Fruit fly (Drosophila melanogaster) whole organism, embryonic: ENCODE data around the gene Argk1.
A peak's percentile ranks its signal among the peaks of the same experiment; 100 is the strongest.

Experiments
- Abd-B ChIP-seq: fragments of 200-800 bp; sonication (Bioruptor generic); optimal IDR thresholded peaks from 2 replicates; lab custom pipeline; 2018; ENCODE audit warnings: missing biosample characterization, mild to moderate bottlenecking, missing genetic modification characterization, moderate library complexity
- Aef1 ChIP-seq: fragments of 200-800 bp; sonication (Bioruptor generic); IDR thresholded peaks from 3 replicates; pipeline ENCODE4 v1.3.6; 2022; ENCODE audit warnings: missing biosample characterization, missing genetic modification characterization
- Bdp1 ChIP-seq: fragments of 200-800 bp; sonication (Bioruptor generic); optimal IDR thresholded peaks from 3 replicates; lab custom pipeline; 2016; ENCODE audit warnings: missing biosample characterization, missing genetic modification characterization
- CG10431 ChIP-seq: fragments of 200-800 bp; sonication (Bioruptor generic); optimal IDR thresholded peaks from 3 replicates; lab custom pipeline; 2018; ENCODE audit warnings: missing biosample characterization, mild to moderate bottlenecking, missing genetic modification characterization
- CG13775 ChIP-seq: fragments of 200-800 bp; sonication (Bioruptor generic); optimal IDR thresholded peaks from 3 replicates; lab custom pipeline; 2017; ENCODE audit warnings: missing biosample characterization, mild to moderate bottlenecking, missing genetic modification characterization
- CG1602 ChIP-seq: fragments of 200-800 bp; sonication (Bioruptor generic); optimal IDR thresholded peaks from 3 replicates; lab custom pipeline; 2016; ENCODE audit warnings: missing biosample characterization, missing genetic modification characterization
- CG1792 ChIP-seq: fragments of 200-800 bp; sonication (Bioruptor generic); optimal IDR thresholded peaks from 2 replicates; lab custom pipeline; 2016; ENCODE audit warnings: missing biosample characterization, missing genetic modification characterization
- CG18599 ChIP-seq: fragments of 200-800 bp; sonication (Bioruptor generic); optimal IDR thresholded peaks from 3 replicates; lab custom pipeline; 2017; ENCODE audit warnings: missing biosample characterization, missing genetic modification characterization, mild to moderate bottlenecking, moderate library complexity, missing genetic modification reagents
- CG31224 ChIP-seq: fragments of 200-800 bp; sonication (Bioruptor generic); IDR thresholded peaks from 2 replicates; pipeline ENCODE4 v1.3.6; 2022; ENCODE audit warnings: missing biosample characterization, missing genetic modification characterization
- CG3726 ChIP-seq: fragments of 200-800 bp; sonication (Bioruptor generic); IDR thresholded peaks from 3 replicates; pipeline ENCODE4, ENCODE4 v1.3.6; 2022; ENCODE audit warnings: missing biosample characterization, missing genetic modification characterization
- CG7745 ChIP-seq: fragments of 200-800 bp; sonication (Bioruptor generic); optimal IDR thresholded peaks from 2 replicates; lab custom pipeline; 2018; ENCODE audit warnings: missing biosample characterization, mild to moderate bottlenecking, missing genetic modification characterization, moderate library complexity
- CG7786 ChIP-seq: fragments of 200-800 bp; sonication (Bioruptor generic); optimal IDR thresholded peaks from 2 replicates; lab custom pipeline; 2016; ENCODE audit warnings: missing biosample characterization, missing genetic modification characterization
- CG8388 ChIP-seq: fragments of 200-800 bp; sonication (Bioruptor generic); optimal IDR thresholded peaks from 2 replicates; lab custom pipeline; 2019; ENCODE audit warnings: missing biosample characterization, mild to moderate bottlenecking, missing genetic modification characterization, moderate library complexity
- CG8478 ChIP-seq: fragments of >200 bp; optimal IDR thresholded peaks from 2 replicates; lab custom pipeline; 2018
- CG8924 ChIP-seq: fragments of 200-800 bp; optimal IDR thresholded peaks from 3 replicates; lab custom pipeline; 2019; ENCODE audit warnings: missing biosample characterization, mild to moderate bottlenecking, missing genetic modification characterization, moderate library complexity
- CG9437 ChIP-seq: fragments of 200-800 bp; sonication (Bioruptor generic); optimal IDR thresholded peaks from 2 replicates; lab custom pipeline; 2018; ENCODE audit warnings: missing biosample characterization, mild to moderate bottlenecking, missing genetic modification characterization
- CG9609 ChIP-seq: fragments of 200-800 bp; sonication (Bioruptor generic); optimal IDR thresholded peaks from 3 replicates; lab custom pipeline; 2016; ENCODE audit warnings: missing biosample characterization, missing genetic modification characterization
- CrebB ChIP-seq: fragments of 200-800 bp; sonication (Bioruptor generic); optimal IDR thresholded peaks from 3 replicates; lab custom pipeline; 2018; ENCODE audit warnings: missing biosample characterization, mild to moderate bottlenecking, missing genetic modification characterization
- Dip2 ChIP-seq: fragments of 200-800 bp; sonication (Bioruptor generic); IDR thresholded peaks from 2 replicates; pipeline ENCODE4 v1.3.6; 2022; ENCODE audit warnings: missing biosample characterization, missing genetic modification characterization
- Doc3 ChIP-seq: fragments of 200-800 bp; sonication (Bioruptor generic); IDR thresholded peaks from 3 replicates; pipeline ENCODE4 v1.3.6; 2022; ENCODE audit warnings: missing biosample characterization, missing genetic modification characterization; ENCODE audit not compliant: partially characterized antibody
- Dref ChIP-seq: fragments of 200-800 bp; sonication (Bioruptor generic); IDR thresholded peaks from 2 replicates; pipeline ENCODE4 v1.3.6; 2022; ENCODE audit warnings: missing biosample characterization, missing genetic modification characterization
- E2f1 ChIP-seq: fragments of 200-800 bp; sonication (Bioruptor generic); IDR thresholded peaks from 2 replicates; pipeline ENCODE4 v1.3.6; 2022; ENCODE audit warnings: missing biosample characterization, missing genetic modification characterization
- Gug ChIP-seq: fragments of 200-800 bp; sonication (Bioruptor generic); IDR thresholded peaks from 4 replicates; pipeline ENCODE4 v1.3.6; 2022; ENCODE audit warnings: missing biosample characterization, missing genetic modification characterization
- HLH3B ChIP-seq: fragments of 200-800 bp; sonication (Bioruptor generic); IDR thresholded peaks from 2 replicates; pipeline ENCODE4 v1.3.6; 2022; ENCODE audit warnings: missing biosample characterization, missing genetic modification characterization
- Hmr ChIP-seq: fragments of 200-800 bp; sonication (Bioruptor generic); optimal IDR thresholded peaks from 3 replicates; lab custom pipeline; 2017; ENCODE audit warnings: mild to moderate bottlenecking, missing biosample characterization, missing genetic modification reagents, missing genetic modification characterization
- Hr3 ChIP-seq: fragments of 200-800 bp; sonication (Bioruptor generic); optimal IDR thresholded peaks from 3 replicates; lab custom pipeline; 2016; ENCODE audit warnings: missing biosample characterization, missing genetic modification characterization
- MESR4 ChIP-seq: fragments of 200-800 bp; sonication (Bioruptor generic); optimal IDR thresholded peaks from 2 replicates; lab custom pipeline; 2018; ENCODE audit warnings: missing biosample characterization, mild to moderate bottlenecking, missing genetic modification characterization, moderate library complexity
- Mad ChIP-seq: fragments of 200-800 bp; sonication (Bioruptor generic); optimal IDR thresholded peaks from 2 replicates; lab custom pipeline; 2016; ENCODE audit warnings: missing biosample characterization, missing genetic modification characterization
- NC2β ChIP-seq: fragments of 200-800 bp; sonication (Bioruptor generic); optimal IDR thresholded peaks from 2 replicates; lab custom pipeline; 2016; ENCODE audit warnings: missing biosample characterization, missing genetic modification characterization
- Nf-YC ChIP-seq: fragments of 200-800 bp; optimal IDR thresholded peaks from 3 replicates; lab custom pipeline; 2019; ENCODE audit warnings: missing biosample characterization, mild to moderate bottlenecking, missing genetic modification characterization, moderate library complexity
- Spps ChIP-seq: fragments of 200-800 bp; sonication (Bioruptor generic); optimal IDR thresholded peaks from 2 replicates; lab custom pipeline; 2018; ENCODE audit warnings: missing biosample characterization, mild to moderate bottlenecking, missing genetic modification characterization
- Ssrp ChIP-seq: fragments of 200-800 bp; sonication (Bioruptor generic); optimal IDR thresholded peaks from 2 replicates; lab custom pipeline; 2018; ENCODE audit warnings: missing biosample characterization, mild to moderate bottlenecking, missing genetic modification characterization, moderate library complexity
- Stat92E ChIP-seq, 3 experiments: fragments of >200 bp in 2 of 3; fragments of 200-800 bp in 1 of 3; sonication (Bioruptor generic) in 1 of 3; optimal IDR thresholded peaks; 2 replicates each; lab custom pipeline; 2017 to 2019; ENCODE audit warnings: missing biosample characterization in 3 of 3, missing genetic modification characterization in 3 of 3, mild to moderate bottlenecking in 1 of 3, moderate library complexity in 1 of 3
- ase ChIP-seq: fragments of 200-800 bp; sonication (Bioruptor generic); IDR thresholded peaks from 3 replicates; pipeline ENCODE4 v1.3.6; 2022; ENCODE audit warnings: missing biosample characterization, missing genetic modification characterization
- bbx ChIP-seq: fragments of 200-800 bp; sonication (Bioruptor generic); IDR thresholded peaks from 2 replicates; pipeline ENCODE4 v1.3.6; 2022; ENCODE audit warnings: missing biosample characterization, missing genetic modification characterization; ENCODE audit not compliant: partially characterized antibody
- dimm ChIP-seq: fragments of 200-800 bp; sonication (Bioruptor generic); IDR thresholded peaks from 2 replicates; pipeline ENCODE4 v1.3.6; 2022; ENCODE audit warnings: missing biosample characterization, missing genetic modification characterization
- fru ChIP-seq: fragments of >200 bp; optimal IDR thresholded peaks from 2 replicates; lab custom pipeline; 2017
- grau ChIP-seq: fragments of 200-800 bp; optimal IDR thresholded peaks from 3 replicates; lab custom pipeline; 2019; ENCODE audit warnings: missing biosample characterization, mild to moderate bottlenecking, missing genetic modification characterization, moderate library complexity
- grn ChIP-seq: fragments of 200-800 bp; sonication (Bioruptor generic); optimal IDR thresholded peaks from 3 replicates; lab custom pipeline; 2017; ENCODE audit warnings: missing biosample characterization, missing genetic modification characterization
- hkb ChIP-seq, 2 experiments: fragments of 200-800 bp in 1 of 2; fragments of >200 bp in 1 of 2; sonication (Bioruptor generic) in 1 of 2; IDR thresholded peaks in 1 of 2; optimal IDR thresholded peaks in 1 of 2; 2 replicates each; pipeline versions ENCODE4 v1.3.6 to Lab custom; 2017 to 2022; ENCODE audit warnings: missing biosample characterization in 1 of 2, missing genetic modification characterization in 1 of 2
- klu ChIP-seq: fragments of 200-800 bp; sonication (Bioruptor generic); IDR thresholded peaks from 2 replicates; pipeline ENCODE4 v1.3.6; 2022; ENCODE audit warnings: missing biosample characterization, missing genetic modification characterization
- lab ChIP-seq: fragments of 200-800 bp; sonication (Bioruptor generic); optimal IDR thresholded peaks from 3 replicates; lab custom pipeline; 2017; ENCODE audit warnings: missing biosample characterization, missing genetic modification characterization, mild to moderate bottlenecking, moderate library complexity, missing genetic modification reagents
- odd ChIP-seq: fragments of 200-800 bp; sonication (Bioruptor generic); optimal IDR thresholded peaks from 2 replicates; lab custom pipeline; 2017; ENCODE audit warnings: missing biosample characterization, mild to moderate bottlenecking, missing genetic modification characterization
- peb ChIP-seq: fragments of 200-800 bp; sonication (Bioruptor generic); IDR thresholded peaks from 2 replicates; pipeline ENCODE4 v1.3.6; 2022; ENCODE audit warnings: missing biosample characterization, missing genetic modification characterization
- stc ChIP-seq: fragments of 200-800 bp; sonication (Bioruptor generic); IDR thresholded peaks from 2 replicates; pipeline ENCODE4 v1.3.6; 2022; ENCODE audit warnings: missing biosample characterization, missing genetic modification characterization
- tll ChIP-seq, 2 experiments: fragments of 200-800 bp in 1 of 2; fragments of >200 bp in 1 of 2; sonication (Bioruptor generic) in 1 of 2; optimal IDR thresholded peaks; 2 replicates each; lab custom pipeline; 2017 to 2019; ENCODE audit warnings: missing biosample characterization in 2 of 2, missing genetic modification characterization in 2 of 2, mild to moderate bottlenecking in 1 of 2, moderate library complexity in 1 of 2
- ttk ChIP-seq: fragments of 200-800 bp; sonication (Bioruptor generic); IDR thresholded peaks from 2 replicates; pipeline ENCODE4 v2.1.2; 2022; ENCODE audit warnings: missing biosample characterization, missing genetic modification characterization
- vnd ChIP-seq: fragments of 200-800 bp; sonication (Bioruptor generic); IDR thresholded peaks from 3 replicates; pipeline ENCODE4 v1.3.6; 2022; ENCODE audit warnings: missing biosample characterization, missing genetic modification characterization; ENCODE audit not compliant: partially characterized antibody
- wek ChIP-seq: fragments of 200-800 bp; sonication (Bioruptor generic); optimal IDR thresholded peaks from 3 replicates; lab custom pipeline; 2018; ENCODE audit warnings: missing biosample characterization, mild to moderate bottlenecking, missing genetic modification characterization, moderate library complexity
- zen ChIP-seq: fragments of 200-800 bp; sonication (Bioruptor generic); optimal IDR thresholded peaks from 3 replicates; lab custom pipeline; 2018; ENCODE audit warnings: missing biosample characterization, mild to moderate bottlenecking, missing genetic modification characterization, moderate library complexity
- zfh1 ChIP-seq: fragments of 200-800 bp; sonication (Bioruptor generic); IDR thresholded peaks from 3 replicates; pipeline ENCODE4 v1.3.6; 2022; ENCODE audit warnings: missing biosample characterization, missing genetic modification characterization

Gene Argk1

dm6 chr3L:9023627-9024026, 42.2 kb downstream of the Argk1 start (continued):
- peak; percentile 7 for TF ChIP-seq MESR4 (GFP tag; lab: Kevin White, UChicago)
- peak; percentile 58 for TF ChIP-seq CG9609 (GFP tag; lab: Kevin White, UChicago)
- no peak for TF ChIP-seq dimm (GFP tag; lab: Robert Waterston, UW)
- peak; percentile 57 for TF ChIP-seq E2f1 (GFP tag; lab: Robert Waterston, UW)
- TF ChIP-seq zen (tag; lab: Kevin White, UChicago) = peak; percentile 90
- peak; percentile 65 for TF ChIP-seq Spps (tag; lab: Kevin White, UChicago)
- no peak for TF ChIP-seq Dip2
- peak; percentile 52 for TF ChIP-seq Hr3
- TF ChIP-seq CG13775 (GFP tag; lab: Kevin White, UChicago) = peak; percentile 77
- no peak for TF ChIP-seq Doc3 (GFP tag; lab: Robert Waterston, UW)
- 0 out of 3 replicates have a peak, but pooled peaks have one; percentile 15 for TF ChIP-seq Aef1 (GFP tag; lab: Robert Waterston, UW)
- peak; percentile 91 for TF ChIP-seq zfh1 (GFP tag; lab: Robert Waterston, UW)
- no peak for TF ChIP-seq wek (GFP tag; lab: Kevin White, UChicago)
- TF ChIP-seq Mad (GFP tag; lab: Kevin White, UChicago) = peak; percentile 58
- TF ChIP-seq lab (GFP tag; lab: Kevin White, UChicago) = peak; percentile 43
- TF ChIP-seq CG10431 (GFP tag; lab: Kevin White, UChicago) = no peak
- TF ChIP-seq Hmr (GFP tag; lab: Kevin White, UChicago) = peak; percentile 28
- TF ChIP-seq CG9437 = peak; percentile 40
- TF ChIP-seq ase = no peak
- peak; percentile 25 for TF ChIP-seq grn (GFP tag; lab: Kevin White, UChicago)
- TF ChIP-seq Nf-YC (tag; lab: Kevin White, UChicago) = no peak
- no peak for TF ChIP-seq vnd
- no peak for TF ChIP-seq peb (GFP tag; lab: Robert Waterston, UW)
- peak; percentile 85 for TF ChIP-seq CG8924
- TF ChIP-seq klu (GFP tag; lab: Robert Waterston, UW) = peak; percentile 33; the same call in 1 of the 2 replicates
- peak; percentile 35 for TF ChIP-seq CG7786
- TF ChIP-seq CrebB (tag; lab: Kevin White, UChicago) = peak; percentile 28
- no peak for TF ChIP-seq Stat92E (GFP tag; optimal IDR thresholded peaks at IDR 0.05; lab: Kevin White, UChicago)
- peak; percentile 71 for TF ChIP-seq NC2β (GFP tag; lab: Kevin White, UChicago)
- no peak for TF ChIP-seq CG3726 (GFP tag; lab: Robert Waterston, UW)
- peak; percentile 58 for TF ChIP-seq Ssrp (tag; lab: Kevin White, UChicago)
- TF ChIP-seq grau (tag; lab: Kevin White, UChicago) = peak; percentile 70
- TF ChIP-seq Dref (GFP tag; lab: Robert Waterston, UW) = no peak
- TF ChIP-seq Bdp1 = peak; percentile 19
- TF ChIP-seq ttk (GFP tag; lab: Robert Waterston, UW) = no peak
- no peak for TF ChIP-seq HLH3B (GFP tag; lab: Robert Waterston, UW)
- TF ChIP-seq Gug (GFP tag; lab: Robert Waterston, UW) = no peak
- peak; percentile 43 for TF ChIP-seq CG31224 (GFP tag; lab: Robert Waterston, UW)
- peak; percentile 45 for TF ChIP-seq Abd-B (GFP tag; lab: Kevin White, UChicago)
- no peak for TF ChIP-seq hkb (optimal IDR thresholded peaks at IDR 0.05; lab: Kevin White, UChicago)
- peak; percentile 64 for TF ChIP-seq hkb (GFP tag; IDR thresholded peaks at IDR 0.05; lab: Robert Waterston, UW)
- peak; percentile 53 for TF ChIP-seq CG1792 (GFP tag; lab: Kevin White, UChicago)
- TF ChIP-seq CG18599 = peak; percentile 68
- no peak for TF ChIP-seq odd
- TF ChIP-seq CG8388 (GFP tag; lab: Kevin White, UChicago) = peak; percentile 58
- TF ChIP-seq CG8478 (lab: Kevin White, UChicago) = no peak
- TF ChIP-seq bbx (GFP tag; lab: Robert Waterston, UW) = no peak
- TF ChIP-seq CG1602 (GFP tag; lab: Kevin White, UChicago) = peak; percentile 74
- peak in 1 of 2 experiments; percentile 77 for TF ChIP-seq tll (GFP tag; optimal IDR thresholded peaks at IDR 0.05; lab: Kevin White, UChicago)
- no peak for TF ChIP-seq CG7745 (tag; lab: Kevin White, UChicago)
- TF ChIP-seq fru = no peak
- 0 out of 2 replicates have a peak, but pooled peaks have one; percentile 12 for TF ChIP-seq stc
